Worm (Caenorhabditis elegans) whole organism, L1 larva: ENCODE data around the gene clec-175.

Experiments
- F16B12.6 ChIP-seq: fragments of 150-350 bp; optimal IDR thresholded peaks from 2 replicates; lab custom pipeline; 2014; ENCODE audit warnings: missing biosample characterization, missing genetic modification characterization
- Y116A8C.19 ChIP-seq: sonication (generic microtip); optimal IDR thresholded peaks from 2 replicates; lab custom pipeline; 2016; ENCODE audit warnings: missing compliant biosample characterization, missing genetic modification characterization, borderline replicate concordance
- aly-2 ChIP-seq: fragments of 150-350 bp; optimal IDR thresholded peaks from 2 replicates; lab custom pipeline; 2014; ENCODE audit warnings: missing biosample characterization, missing genetic modification characterization
- ama-1 ChIP-seq: fragments of 150-350 bp; optimal IDR thresholded peaks from 2 replicates; lab custom pipeline; 2014
- blmp-1 ChIP-seq: fragments of 150-350 bp; optimal IDR thresholded peaks from 2 replicates; lab custom pipeline; 2014; ENCODE audit warnings: missing biosample characterization, missing genetic modification characterization
- ceh-8 ChIP-seq: fragments of 200-800 bp; sonication (Bioruptor generic); optimal IDR thresholded peaks from 2 replicates; lab custom pipeline; 2018; ENCODE audit warnings: mild to moderate bottlenecking, missing genetic modification characterization, moderate library complexity, missing compliant biosample characterization
- ceh-82 ChIP-seq, 3 experiments: fragments of 150-350 bp in 1 of 3; sonication (generic microtip) in 2 of 3; optimal IDR thresholded peaks; 2 replicates each; lab custom pipeline; 2014 to 2017; ENCODE audit warnings: missing biosample characterization in 3 of 3, missing genetic modification characterization in 3 of 3
- dpl-1 ChIP-seq, 3 experiments: fragments of 150-350 bp in 2 of 3; sonication (generic microtip) in 1 of 3; optimal IDR thresholded peaks; 2 replicates each; lab custom pipeline; 2014 to 2017; ENCODE audit warnings: missing biosample characterization in 3 of 3, missing genetic modification characterization in 3 of 3, missing genetic modification reagents in 3 of 3
- efl-1 ChIP-seq, 4 experiments: fragments of 150-350 bp; optimal IDR thresholded peaks in 3 of 4; peaks in 1 of 4; 1 replicate in 1 of 4; 2 replicates in 3 of 4; lab custom pipeline; 2014; ENCODE audit warnings: missing biosample characterization in 2 of 4, missing genetic modification characterization in 2 of 4, missing genetic modification reagents in 2 of 4
- efl-3 ChIP-seq: fragments of 200-800 bp; sonication (Bioruptor generic); optimal IDR thresholded peaks from 2 replicates; lab custom pipeline; 2018; ENCODE audit warnings: mild to moderate bottlenecking, missing genetic modification characterization, missing compliant biosample characterization
- egl-27 ChIP-seq, 2 experiments: fragments of 150-350 bp in 1 of 2; sonication (generic microtip); optimal IDR thresholded peaks; 3 replicates each; lab custom pipeline; 2017 to 2018; ENCODE audit warnings: missing biosample characterization in 2 of 2, missing genetic modification characterization in 2 of 2, missing genetic modification reagents in 2 of 2
- elt-2 ChIP-seq: sonication (generic microtip); optimal IDR thresholded peaks from 2 replicates; lab custom pipeline; 2016; ENCODE audit warnings: missing genetic modification characterization, mild to moderate bottlenecking, inconsistent platforms, missing compliant biosample characterization, missing genetic modification reagents
- elt-3 ChIP-seq, 6 experiments: fragments of 150-350 bp in 1 of 6; sonication (generic microtip); optimal IDR thresholded peaks; 2 replicates each; lab custom pipeline; 2017 to 2018; ENCODE audit warnings: missing biosample characterization in 6 of 6, missing genetic modification characterization in 6 of 6, inconsistent platforms in 1 of 6
- ets-5 ChIP-seq: fragments of 200-800 bp; sonication (Bioruptor generic); IDR thresholded peaks from 2 replicates; pipeline ENCODE4 v1.3.6; 2022; ENCODE audit warnings: missing genetic modification characterization, missing compliant biosample characterization
- fkh-4 ChIP-seq: sonication (generic microtip); optimal IDR thresholded peaks from 2 replicates; lab custom pipeline; 2016; ENCODE audit warnings: missing compliant biosample characterization, missing genetic modification characterization, borderline replicate concordance
- fos-1 ChIP-seq: fragments of 150-350 bp; optimal IDR thresholded peaks from 2 replicates; lab custom pipeline; 2014; ENCODE audit warnings: missing biosample characterization, missing genetic modification characterization
- hpl-2 ChIP-seq: fragments of 150-350 bp; optimal IDR thresholded peaks from 2 replicates; lab custom pipeline; 2014; ENCODE audit warnings: missing biosample characterization, missing genetic modification reagents, missing genetic modification characterization
- jun-1 ChIP-seq: fragments of 150-350 bp; optimal IDR thresholded peaks from 2 replicates; lab custom pipeline; 2014; ENCODE audit warnings: missing biosample characterization, missing genetic modification reagents, missing genetic modification characterization
- lin-14 ChIP-seq: fragments of 200-800 bp; sonication (Bioruptor generic); optimal IDR thresholded peaks from 2 replicates; lab custom pipeline; 2018; ENCODE audit warnings: mild to moderate bottlenecking, missing genetic modification characterization, moderate library complexity, missing compliant biosample characterization
- lin-35 ChIP-seq, 2 experiments: fragments of 150-350 bp; optimal IDR thresholded peaks; 2 replicates each; lab custom pipeline; 2014; ENCODE audit warnings: missing biosample characterization in 2 of 2, missing genetic modification characterization in 2 of 2, missing genetic modification reagents in 2 of 2
- lsy-2 ChIP-seq, 2 experiments: fragments of 150-350 bp; optimal IDR thresholded peaks; 2 replicates each; lab custom pipeline; 2014; ENCODE audit warnings: missing biosample characterization in 2 of 2, missing genetic modification characterization in 2 of 2
- mdl-1 ChIP-seq, 2 experiments: fragments of 150-350 bp; optimal IDR thresholded peaks; 2 replicates each; lab custom pipeline; 2014 to 2017; ENCODE audit warnings: missing biosample characterization in 2 of 2, missing genetic modification characterization in 2 of 2, inconsistent platforms in 1 of 2
- mef-2 ChIP-seq: fragments of 150-350 bp; optimal IDR thresholded peaks from 2 replicates; lab custom pipeline; 2014; ENCODE audit warnings: missing biosample characterization, missing genetic modification characterization
- mep-1 ChIP-seq: fragments of 150-350 bp; optimal IDR thresholded peaks from 2 replicates; lab custom pipeline; 2014; ENCODE audit warnings: missing biosample characterization, missing genetic modification characterization
- nhr-19 ChIP-seq: fragments of 200-800 bp; sonication (Bioruptor generic); conservative IDR thresholded peaks from 2 replicates; pipeline ENCODE4 v1.3.6; 2022; ENCODE audit warnings: missing genetic modification characterization, missing compliant biosample characterization
- nhr-20 ChIP-seq: sonication (generic microtip); optimal IDR thresholded peaks from 2 replicates; lab custom pipeline; 2016; ENCODE audit warnings: mild to moderate bottlenecking, missing genetic modification characterization, missing compliant biosample characterization
- nhr-28 ChIP-seq: fragments of 150-350 bp; optimal IDR thresholded peaks from 2 replicates; lab custom pipeline; 2014; ENCODE audit warnings: missing biosample characterization, missing genetic modification characterization
- nhr-47 ChIP-seq: sonication (generic microtip); optimal IDR thresholded peaks from 2 replicates; lab custom pipeline; 2016; ENCODE audit warnings: mild to moderate bottlenecking, missing genetic modification characterization, moderate library complexity, missing compliant biosample characterization
- nhr-71 ChIP-seq: sonication (generic microtip); optimal IDR thresholded peaks from 2 replicates; lab custom pipeline; 2016; ENCODE audit warnings: mild to moderate bottlenecking, missing genetic modification characterization, moderate library complexity, missing compliant biosample characterization
- nhr-77 ChIP-seq: fragments of 150-350 bp; optimal IDR thresholded peaks from 2 replicates; lab custom pipeline; 2014; ENCODE audit warnings: missing biosample characterization, missing genetic modification characterization
- nhr-85 ChIP-seq: sonication (generic microtip); peaks from one replicate; lab custom pipeline; 2016; ENCODE audit warnings: missing genetic modification characterization, inconsistent platforms, missing compliant biosample characterization
- rnt-1 ChIP-seq: sonication (generic microtip); optimal IDR thresholded peaks from 2 replicates; lab custom pipeline; 2016; ENCODE audit warnings: mild to moderate bottlenecking, missing genetic modification characterization, moderate library complexity, missing compliant biosample characterization
- snpc-4 ChIP-seq: fragments of 150-350 bp; optimal IDR thresholded peaks from 2 replicates; lab custom pipeline; 2014; ENCODE audit warnings: missing biosample characterization, missing genetic modification characterization
- snu-23 ChIP-seq: sonication (generic microtip); optimal IDR thresholded peaks from 2 replicates; lab custom pipeline; 2016; ENCODE audit warnings: missing genetic modification characterization, missing compliant biosample characterization
- sup-37 ChIP-seq: fragments of 200-800 bp; sonication (Bioruptor generic); optimal IDR thresholded peaks from 2 replicates; lab custom pipeline; 2018; ENCODE audit warnings: mild to moderate bottlenecking, missing genetic modification characterization, missing compliant biosample characterization
- swsn-7 ChIP-seq: sonication (generic microtip); optimal IDR thresholded peaks from 2 replicates; lab custom pipeline; 2016; ENCODE audit warnings: missing genetic modification characterization, missing compliant biosample characterization
- tbx-2 ChIP-seq: sonication (generic microtip); optimal IDR thresholded peaks from 2 replicates; lab custom pipeline; 2016; ENCODE audit warnings: missing genetic modification characterization, missing compliant biosample characterization
- unc-30 ChIP-seq: sonication (generic microtip); optimal IDR thresholded peaks from 2 replicates; lab custom pipeline; 2017; ENCODE audit warnings: missing biosample characterization, missing genetic modification characterization
- vab-15 ChIP-seq: sonication (generic microtip); optimal IDR thresholded peaks from 2 replicates; lab custom pipeline; 2017; ENCODE audit warnings: missing genotype, mild to moderate bottlenecking, missing genetic modification characterization, missing compliant biosample characterization
- xbp-1 ChIP-seq: sonication (generic microtip); optimal IDR thresholded peaks from 2 replicates; lab custom pipeline; 2016; ENCODE audit warnings: missing genetic modification characterization, missing compliant biosample characterization
- zag-1 ChIP-seq: fragments of 150-350 bp; optimal IDR thresholded peaks from 2 replicates; lab custom pipeline; 2014; ENCODE audit warnings: missing biosample characterization, missing genetic modification characterization
- zip-4 ChIP-seq: fragments of 200-800 bp; sonication (Bioruptor generic); optimal IDR thresholded peaks from 2 replicates; lab custom pipeline; 2018; ENCODE audit warnings: mild to moderate bottlenecking, missing genetic modification characterization, moderate library complexity, missing compliant biosample characterization
- ztf-11 ChIP-seq, 2 experiments: sonication (generic microtip); optimal IDR thresholded peaks; 2 replicates each; lab custom pipeline; 2016 to 2017; ENCODE audit warnings: missing genetic modification characterization in 2 of 2, missing biosample characterization in 1 of 2, missing compliant biosample characterization in 1 of 2

The clec-175 gene

DNA sequence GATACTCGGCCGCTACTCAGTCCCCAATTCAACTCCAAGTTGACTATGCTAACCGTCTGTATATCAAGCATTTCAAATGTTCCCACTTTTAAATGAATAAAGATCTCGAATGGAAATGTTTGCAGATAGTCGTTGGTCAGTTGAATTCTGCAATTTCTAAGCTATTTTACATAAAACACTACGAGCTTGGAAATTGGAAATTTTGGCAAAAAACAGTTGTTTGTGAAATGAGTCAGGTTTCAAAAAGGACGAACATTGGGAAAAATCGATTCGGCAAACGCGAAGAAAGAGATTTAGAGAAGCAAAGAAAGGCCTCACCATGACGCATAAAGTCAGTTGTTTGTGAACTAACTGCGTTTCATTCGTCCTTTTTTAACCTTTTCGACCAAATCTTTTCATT, 24.8 kb downstream of the clec-175 start:
- TF ChIP-seq ceh-82 (tag; optimal IDR thresholded peaks at IDR 0.05; lab: Kevin White, UChicago): peak in 2 of 3 experiments; percentile 16
- peak; percentile 10 for TF ChIP-seq hpl-2 (GFP tag; lab: Kevin White, UChicago)
- TF ChIP-seq lsy-2 (tag; optimal IDR thresholded peaks at IDR 0.05; lab: Kevin White, UChicago): peak; percentile 62 to 82
- TF ChIP-seq ceh-8 (GFP tag; lab: Kevin White, UChicago): no peak
- peak; percentile 21 for TF ChIP-seq xbp-1
- TF ChIP-seq aly-2 (tag; lab: Kevin White, UChicago): peak; percentile 16
- TF ChIP-seq zag-1 (tag; lab: Kevin White, UChicago): no peak
- TF ChIP-seq snu-23: peak; percentile 44
- peak; percentile 37 for TF ChIP-seq nhr-77 (tag; lab: Kevin White, UChicago)
- TF ChIP-seq nhr-19 (GFP tag; lab: Robert Waterston, UW): peak; percentile 26; the same call in 1 of the 2 replicates
- peak; percentile 72 for TF ChIP-seq mep-1 (tag; lab: Kevin White, UChicago)
- TF ChIP-seq vab-15: no peak
- TF ChIP-seq lin-35 (GFP tag; optimal IDR thresholded peaks at IDR 0.05; lab: Kevin White, UChicago): peak; percentile 46 to 59
- peak; percentile 41 for TF ChIP-seq rnt-1
- TF ChIP-seq elt-2 (tag; lab: Kevin White, UChicago): no peak
- TF ChIP-seq mdl-1 (tag; optimal IDR thresholded peaks at IDR 0.05; lab: Kevin White, UChicago): peak in 1 of 2 experiments; percentile 43
- no peak for TF ChIP-seq sup-37 (GFP tag; lab: Kevin White, UChicago)
- no peak for TF ChIP-seq snpc-4 (tag; lab: Kevin White, UChicago)
- peak; percentile 35 for TF ChIP-seq nhr-47 (tag; lab: Kevin White, UChicago)
- peak; percentile 13 to 45 (median 30) for TF ChIP-seq dpl-1 (GFP tag; optimal IDR thresholded peaks at IDR 0.05; lab: Kevin White, UChicago)
- peak; percentile 2 for TF ChIP-seq zip-4
- peak; percentile 63 for TF ChIP-seq nhr-71
- peak in 1 of 6 experiments; percentile 15 for TF ChIP-seq elt-3 (tag; optimal IDR thresholded peaks at IDR 0.05; lab: Kevin White, UChicago)
- no peak for TF ChIP-seq nhr-28 (tag; lab: Kevin White, UChicago)
- peak; percentile 47 for TF ChIP-seq jun-1 (tag; lab: Kevin White, UChicago)
- TF ChIP-seq lin-14 (GFP tag; lab: Kevin White, UChicago): peak; percentile 58
- no peak for TF ChIP-seq Y116A8C.19 (tag; lab: Kevin White, UChicago)
- TF ChIP-seq nhr-20 (tag; lab: Kevin White, UChicago): peak; percentile 54
- TF ChIP-seq mef-2 (tag; lab: Kevin White, UChicago): no peak
- peak; percentile 55 to 60 for TF ChIP-seq efl-1 (optimal IDR thresholded peaks at IDR 0.05; lab: Kevin White, UChicago)
- TF ChIP-seq efl-1 (GFP tag; optimal IDR thresholded peaks at IDR 0.05 in 1 of 2; lab: Kevin White, UChicago): peak; percentile 37 to 48
- TF ChIP-seq ama-1: peak; percentile 74
- TF ChIP-seq fos-1: peak; percentile 34
- peak in 1 of 2 experiments; percentile 23 for TF ChIP-seq ztf-11 (tag; optimal IDR thresholded peaks at IDR 0.05; lab: Kevin White, UChicago)
- peak; percentile 41 for TF ChIP-seq swsn-7
- TF ChIP-seq nhr-85: peak; percentile 39
- TF ChIP-seq egl-27 (tag; optimal IDR thresholded peaks at IDR 0.05; lab: Kevin White, UChicago): no peak

DNA sequence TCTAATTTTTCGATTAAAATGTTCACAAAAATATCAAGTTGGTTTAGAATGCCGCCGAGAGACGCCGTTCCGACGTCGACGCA, 25.0 kb downstream of the clec-175 start, which contains the start of gene chat-1:
Gene chat-1, plus strand, starts transcription at position 48 of the 83 bp plus-strand sequence.
- TF ChIP-seq ztf-11 (tag; optimal IDR thresholded peaks at IDR 0.05; lab: Kevin White, UChicago): no peak
- no peak for TF ChIP-seq dpl-1 (GFP tag; optimal IDR thresholded peaks at IDR 0.05; lab: Kevin White, UChicago)
- no peak for TF ChIP-seq efl-3
- TF ChIP-seq unc-30 (tag; lab: Kevin White, UChicago): no peak
- no peak for TF ChIP-seq F16B12.6 (tag; lab: Kevin White, UChicago)
- no peak for TF ChIP-seq blmp-1 (tag; lab: Kevin White, UChicago)
- TF ChIP-seq ets-5 (GFP tag; lab: Robert Waterston, UW): no peak
- TF ChIP-seq fkh-4 (tag; lab: Kevin White, UChicago): no peak
- TF ChIP-seq snpc-4 (tag; lab: Kevin White, UChicago): no peak
- TF ChIP-seq tbx-2: no peak
- no peak for TF ChIP-seq elt-3 (tag; optimal IDR thresholded peaks at IDR 0.05; lab: Kevin White, UChicago)
